Fruit fly (Drosophila melanogaster): ENCODE data around the gene Ugt307A1.
A peak's percentile ranks its signal among the peaks of the same experiment; 100 is the strongest.

The Ugt307A1 gene

DNA sequence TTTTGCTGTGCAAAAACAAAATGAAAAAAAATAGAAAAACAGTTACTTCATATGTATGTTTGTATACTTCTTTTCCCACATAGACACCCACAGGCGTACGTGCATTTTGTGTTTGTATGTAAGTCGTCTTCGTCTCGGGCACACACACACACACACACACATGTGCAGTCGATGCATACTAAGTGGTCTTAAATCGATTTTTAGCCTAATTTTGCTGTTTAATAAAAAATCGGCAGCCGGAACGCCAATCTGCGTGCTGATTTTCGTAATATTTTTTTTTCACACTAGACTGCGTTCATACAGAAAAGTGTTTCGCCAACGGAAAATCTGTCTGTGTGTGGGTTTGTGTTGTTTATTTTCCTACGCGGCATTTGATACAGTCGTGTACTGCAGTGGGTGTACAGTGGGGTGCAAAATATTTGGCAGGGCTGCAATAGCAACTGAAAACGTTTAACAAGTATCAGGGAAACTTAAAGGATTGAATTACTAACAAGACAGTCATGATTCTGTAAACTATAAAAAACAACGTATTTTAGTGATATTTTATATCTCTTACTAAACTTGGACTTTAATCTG, 34.6 kb upstream of the Ugt307A1 start (continued):
- TF ChIP-seq CG10462 (GFP tag; optimal IDR thresholded peaks at IDR 0.05) (no peak), grn (GFP tag; optimal IDR thresholded peaks at IDR 0.05) (no peak), sd (tag; optimal IDR thresholded peaks at IDR 0.05) (peak; percentile 47), Xrp1 (GFP tag; IDR thresholded peaks at IDR 0.05) (peak; percentile 61), CG3163 (GFP tag; optimal IDR thresholded peaks at IDR 0.05) (no peak), oc (tag; optimal IDR thresholded peaks at IDR 0.05) (no peak), lmd (GFP tag; IDR thresholded peaks at IDR 0.05) (peak; percentile 44; the same call in 1 of the 2 replicates), CG9876 (GFP tag; optimal IDR thresholded peaks at IDR 0.05) (no peak), CG15696 (tag; optimal IDR thresholded peaks at IDR 0.05) (no peak), NK7.1 (GFP tag; optimal IDR thresholded peaks at IDR 0.05) (no peak), cato (GFP tag; optimal IDR thresholded peaks at IDR 0.05; ENCODE audit: borderline replicate concordance) (no peak), CG7372 (GFP tag; IDR thresholded peaks at IDR 0.05) (no peak), CG4282 (GFP tag; optimal IDR thresholded peaks at IDR 0.05) (no peak), nerfin-1 (tag; optimal IDR thresholded peaks at IDR 0.05) (no peak), CG1832 (GFP tag; optimal IDR thresholded peaks at IDR 0.05) (no peak), shn (GFP tag; optimal IDR thresholded peaks at IDR 0.05) (no peak), CG2120 (GFP tag; optimal IDR thresholded peaks at IDR 0.05) (peak; percentile 64), CG11456 (GFP tag; IDR thresholded peaks at IDR 0.05) (no peak; the same call in 2 of the 3 replicates), CG2889 (GFP tag; IDR thresholded peaks at IDR 0.05) (no peak), CG30020 (tag; optimal IDR thresholded peaks at IDR 0.05) (no peak), CG11695 (GFP tag; IDR thresholded peaks at IDR 0.05) (0 out of 3 replicates have a peak, but pooled peaks have one; percentile 8), kah (GFP tag; optimal IDR thresholded peaks at IDR 0.05) (peak; percentile 17), CG3407 (GFP tag; optimal IDR thresholded peaks at IDR 0.05) (no peak), kay (GFP tag; optimal IDR thresholded peaks at IDR 0.05) (no peak), nom (GFP tag; optimal IDR thresholded peaks at IDR 0.05) (peak; percentile 73), CG18619 (GFP tag; optimal IDR thresholded peaks at IDR 0.05) (no peak), cg (GFP tag; optimal IDR thresholded peaks at IDR 0.05) (peak; percentile 97), CG31224 (GFP tag; IDR thresholded peaks at IDR 0.05) (no peak), ewg (GFP tag; optimal IDR thresholded peaks at IDR 0.05) (no peak), HLH54F (GFP tag; optimal IDR thresholded peaks at IDR 0.05) (peak; percentile 18), ERR (GFP tag; optimal IDR thresholded peaks at IDR 0.05) (peak; percentile 32), gce (GFP tag; IDR thresholded peaks at IDR 0.05) (no peak), Atf3 (GFP tag; optimal IDR thresholded peaks at IDR 0.05) (no peak), CG6175 (GFP tag; IDR thresholded peaks at IDR 0.05) (no peak), CG5180 (GFP tag; optimal IDR thresholded peaks at IDR 0.05) (no peak), lov (optimal IDR thresholded peaks at IDR 0.05) (no peak), lov (GFP tag; IDR thresholded peaks at IDR 0.05) (0 out of 3 replicates have a peak, but pooled peaks have one; percentile 12), sqz (GFP tag; optimal IDR thresholded peaks at IDR 0.05) (peak; percentile 50), CG16813 (GFP tag; IDR thresholded peaks at IDR 0.05; ENCODE audit: partially characterized antibody) (no peak), Hmx (GFP tag; optimal IDR thresholded peaks at IDR 0.05) (no peak), CG11085 (GFP tag; IDR thresholded peaks at IDR 0.05) (peak; percentile 36; the same call in 1 of the 2 replicates), fu2 (GFP tag; optimal IDR thresholded peaks at IDR 0.05) (no peak), PHDP (tag; optimal IDR thresholded peaks at IDR 0.05) (no peak), CrebB (tag; optimal IDR thresholded peaks at IDR 0.05) (no peak), CG13296 (GFP tag; optimal IDR thresholded peaks at IDR 0.05) (peak; percentile 27), jing (GFP tag; optimal IDR thresholded peaks at IDR 0.05) (no peak), CG15011 (GFP tag; optimal IDR thresholded peaks at IDR 0.05) (no peak), bsh (GFP tag; optimal IDR thresholded peaks at IDR 0.05) (peak; percentile 26 to 51), org-1 (GFP tag; optimal IDR thresholded peaks at IDR 0.05) (no peak), Dip2 (GFP tag; IDR thresholded peaks at IDR 0.05) (no peak), CG13775 (GFP tag; optimal IDR thresholded peaks at IDR 0.05) (no peak)
